Worm (Caenorhabditis elegans) whole organism, early embryonic: Measurements from ENCODE around the gene F14H3.3.

Experiments
- ama-1 ChIP-seq: fragments of 150-350 bp; optimal IDR thresholded peaks from 2 replicates; lab custom pipeline; 2014
- ceh-36 ChIP-seq: sonication (generic microtip); optimal IDR thresholded peaks from 2 replicates; lab custom pipeline; 2016; ENCODE audit warnings: missing genetic modification characterization, inconsistent platforms, missing compliant biosample characterization
- ets-7 ChIP-seq: sonication (generic microtip); optimal IDR thresholded peaks from 2 replicates; lab custom pipeline; 2016; ENCODE audit warnings: missing genotype, missing genetic modification characterization, missing compliant biosample characterization
- hmbx-1 ChIP-seq: sonication (generic microtip); optimal IDR thresholded peaks from 2 replicates; lab custom pipeline; 2016; ENCODE audit warnings: mild to moderate bottlenecking, missing genetic modification characterization, missing compliant biosample characterization
- hmg-4 ChIP-seq: fragments of 200-800 bp; sonication (Bioruptor generic); optimal IDR thresholded peaks from 2 replicates; lab custom pipeline; 2018; ENCODE audit warnings: mild to moderate bottlenecking, missing genetic modification characterization, missing compliant biosample characterization

DNA sequence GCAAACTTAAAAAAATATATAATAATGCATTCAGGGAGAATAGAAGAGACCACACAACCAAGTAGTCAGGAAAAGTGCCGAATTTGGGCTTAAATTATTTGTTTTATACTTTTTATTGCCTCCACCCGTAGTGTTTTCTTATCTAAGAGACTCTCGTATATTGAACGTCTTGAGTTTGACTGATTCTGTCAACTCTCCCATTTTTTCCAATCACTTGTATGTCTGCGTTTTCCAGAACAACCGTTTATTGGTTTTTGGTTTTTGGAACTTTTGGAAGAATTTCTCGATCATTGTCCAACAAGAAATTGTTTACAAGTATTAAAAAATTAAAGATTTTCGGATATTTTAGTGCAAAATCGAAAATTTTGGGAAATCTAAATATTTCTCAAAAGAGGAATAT lies 9.6 kb downstream of the F14H3.3 start:
- TF ChIP-seq ama-1 (lab: Kevin White, UChicago) (no peak), hmg-4 (GFP tag; lab: Kevin White, UChicago) (no peak), hmbx-1 (no peak), ets-7 (tag; lab: Kevin White, UChicago) (no peak), ceh-36 (no peak)
